Worm (Caenorhabditis elegans) whole organism, young adult: Measurements from ENCODE around the gene ZC53.2.

Source experiments
- B0035.1 ChIP-seq: sonication (generic microtip); optimal IDR thresholded peaks from 2 replicates; lab custom pipeline; 2016; ENCODE audit warnings: missing genetic modification characterization, mild to moderate bottlenecking, missing compliant biosample characterization, missing genotype, missing genetic modification reagents
- B0336.3 ChIP-seq: fragments of 200-800 bp; sonication (Bioruptor generic); IDR thresholded peaks from 2 replicates; pipeline ENCODE4 v1.3.6; 2022; ENCODE audit warnings: missing genetic modification characterization, missing compliant biosample characterization
- C06A6.2 ChIP-seq: fragments of 200-800 bp; sonication (Bioruptor generic); conservative IDR thresholded peaks from 2 replicates; pipeline ENCODE4 v1.3.6; 2022; ENCODE audit warnings: missing genetic modification characterization, missing compliant biosample characterization
- C17E4.6 ChIP-seq: fragments of 200-800 bp; sonication (Bioruptor generic); IDR thresholded peaks from 2 replicates; pipeline ENCODE4 v1.3.6; 2022; ENCODE audit warnings: missing genetic modification reagents, missing genetic modification characterization, missing compliant biosample characterization
- F10E7.11 ChIP-seq: sonication (generic microtip); optimal IDR thresholded peaks from 2 replicates; lab custom pipeline; 2017; ENCODE audit warnings: mild to moderate bottlenecking, missing genetic modification characterization, moderate library complexity, missing compliant biosample characterization
- F33H1.4 ChIP-seq: fragments of 200-800 bp; sonication (Bioruptor generic); IDR thresholded peaks from 2 replicates; pipeline ENCODE4 v1.3.6; 2022; ENCODE audit warnings: missing genetic modification reagents, missing genetic modification characterization, missing compliant biosample characterization
- K11D2.4 ChIP-seq: fragments of 200-800 bp; sonication (Bioruptor generic); IDR thresholded peaks from 2 replicates; pipeline ENCODE4 v1.3.6; 2022; ENCODE audit warnings: missing genetic modification reagents, missing genetic modification characterization, missing compliant biosample characterization
- Y53F4B.3 ChIP-seq: fragments of 200-800 bp; sonication (Bioruptor generic); IDR thresholded peaks from 2 replicates; pipeline ENCODE4 v1.3.6; 2022; ENCODE audit warnings: missing genetic modification reagents, missing genetic modification characterization, missing compliant biosample characterization
- Y53G8AR.9 ChIP-seq: fragments of 200-800 bp; sonication (Bioruptor generic); conservative IDR thresholded peaks from 2 replicates; pipeline ENCODE4 v1.3.6; 2022; ENCODE audit warnings: missing genetic modification reagents, missing genetic modification characterization, missing compliant biosample characterization
- Y67H2A.10 ChIP-seq: fragments of 200-800 bp; sonication (Bioruptor generic); conservative IDR thresholded peaks from 2 replicates; pipeline ENCODE4 v1.3.6; 2022; ENCODE audit warnings: missing genetic modification reagents, missing genetic modification characterization, missing compliant biosample characterization
- aptf-2 ChIP-seq: fragments of 200-800 bp; sonication (Bioruptor generic); conservative IDR thresholded peaks from 2 replicates; pipeline ENCODE4 v1.3.6; 2022; ENCODE audit warnings: missing genetic modification reagents, missing genetic modification characterization, missing compliant biosample characterization
- atf-7 ChIP-seq: sonication (generic microtip); optimal IDR thresholded peaks from 2 replicates; lab custom pipeline; 2017; ENCODE audit warnings: mild to moderate bottlenecking, missing genetic modification characterization, missing compliant biosample characterization
- attf-3 ChIP-seq: fragments of 200-800 bp; sonication (Bioruptor generic); conservative IDR thresholded peaks from 2 replicates; pipeline ENCODE4 v1.3.6; 2022; ENCODE audit warnings: missing genetic modification reagents, missing genetic modification characterization, missing compliant biosample characterization
- ccch-3 ChIP-seq: fragments of 200-800 bp; sonication (Bioruptor generic); optimal IDR thresholded peaks from 2 replicates; lab custom pipeline; 2018; ENCODE audit warnings: mild to moderate bottlenecking, missing genetic modification characterization, missing compliant biosample characterization
- ceh-27 ChIP-seq: fragments of 200-800 bp; sonication (Bioruptor generic); optimal IDR thresholded peaks from 2 replicates; lab custom pipeline; 2018; ENCODE audit warnings: mild to moderate bottlenecking, missing genetic modification characterization, moderate library complexity, missing compliant biosample characterization
- ceh-40 ChIP-seq: fragments of 200-800 bp; sonication (Bioruptor generic); IDR thresholded peaks from 2 replicates; pipeline ENCODE4 v1.3.6; 2022; ENCODE audit warnings: missing genetic modification characterization, missing compliant biosample characterization
- ceh-79 ChIP-seq: sonication (generic microtip); optimal IDR thresholded peaks from 2 replicates; lab custom pipeline; 2017; ENCODE audit warnings: mild to moderate bottlenecking, missing genetic modification characterization, missing compliant biosample characterization
- ceh-91 ChIP-seq: fragments of 200-800 bp; sonication (Bioruptor generic); IDR thresholded peaks from 2 replicates; pipeline ENCODE4 v1.3.6; 2022; ENCODE audit warnings: missing genetic modification reagents, missing genetic modification characterization, missing compliant biosample characterization
- dpl-1 ChIP-seq: fragments of 150-350 bp; optimal IDR thresholded peaks from 2 replicates; lab custom pipeline; 2014; ENCODE audit warnings: missing biosample characterization, missing genetic modification reagents, missing genetic modification characterization
- efl-1 ChIP-seq: fragments of 150-350 bp; optimal IDR thresholded peaks from 2 replicates; lab custom pipeline; 2014; ENCODE audit warnings: missing biosample characterization, missing genetic modification reagents, missing genetic modification characterization
- egl-44 ChIP-seq: fragments of 200-800 bp; sonication (Bioruptor generic); IDR thresholded peaks from 2 replicates; pipeline ENCODE4 v1.3.6; 2022; ENCODE audit warnings: missing genetic modification reagents, missing genetic modification characterization, missing compliant biosample characterization
- egrh-3 ChIP-seq: fragments of 200-800 bp; sonication (Bioruptor generic); IDR thresholded peaks from 2 replicates; pipeline ENCODE4 v1.3.6; 2022; ENCODE audit warnings: missing genetic modification reagents, missing genetic modification characterization, missing compliant biosample characterization
- fkh-3 ChIP-seq: sonication (generic microtip); optimal IDR thresholded peaks from 2 replicates; lab custom pipeline; 2016; ENCODE audit warnings: mild to moderate bottlenecking, missing genetic modification characterization, missing compliant biosample characterization
- hlh-26 ChIP-seq: fragments of 200-800 bp; sonication (Bioruptor generic); conservative IDR thresholded peaks from 2 replicates; pipeline ENCODE4 v1.3.6; 2022; ENCODE audit warnings: missing genetic modification reagents, missing genetic modification characterization, missing compliant biosample characterization
- hsf-1 ChIP-seq: fragments of 200-800 bp; sonication (Bioruptor generic); IDR thresholded peaks from 2 replicates; pipeline ENCODE4 v1.3.6; 2022; ENCODE audit warnings: missing genetic modification reagents, missing genetic modification characterization, missing compliant biosample characterization
- let-526 ChIP-seq: fragments of 200-800 bp; sonication (Bioruptor generic); IDR thresholded peaks from 2 replicates; pipeline ENCODE4 v1.3.6; 2022; ENCODE audit warnings: missing genetic modification reagents, missing genetic modification characterization, missing compliant biosample characterization
- lin-40 ChIP-seq: sonication (generic microtip); optimal IDR thresholded peaks from 2 replicates; lab custom pipeline; 2016; ENCODE audit warnings: missing genetic modification characterization, mild to moderate bottlenecking, missing compliant biosample characterization, missing genotype, missing genetic modification reagents
- lir-1 ChIP-seq: fragments of 200-800 bp; sonication (Bioruptor generic); conservative IDR thresholded peaks from 2 replicates; pipeline ENCODE4 v1.3.6; 2022; ENCODE audit warnings: missing genetic modification reagents, missing genetic modification characterization, missing compliant biosample characterization
- lsl-1 ChIP-seq: fragments of 200-800 bp; sonication (Bioruptor generic); optimal IDR thresholded peaks from 2 replicates; lab custom pipeline; 2018; ENCODE audit warnings: mild to moderate bottlenecking, missing genetic modification characterization, moderate library complexity, missing compliant biosample characterization
- madf-10 ChIP-seq: sonication (generic microtip); optimal IDR thresholded peaks from 2 replicates; lab custom pipeline; 2016; ENCODE audit warnings: mild to moderate bottlenecking, missing genetic modification characterization, missing compliant biosample characterization
- mxl-1 ChIP-seq: sonication (generic microtip); optimal IDR thresholded peaks from 2 replicates; lab custom pipeline; 2016; ENCODE audit warnings: missing genetic modification characterization, missing compliant biosample characterization
- nfya-2 ChIP-seq: fragments of 200-800 bp; sonication (Bioruptor generic); IDR thresholded peaks from 2 replicates; pipeline ENCODE4 v1.3.6; 2022; ENCODE audit warnings: missing genetic modification reagents, missing genetic modification characterization, missing compliant biosample characterization
- nhr-27 ChIP-seq: fragments of 200-800 bp; sonication (Bioruptor generic); optimal IDR thresholded peaks from 2 replicates; lab custom pipeline; 2018; ENCODE audit warnings: mild to moderate bottlenecking, missing genetic modification characterization, moderate library complexity, missing compliant biosample characterization
- nhr-80 ChIP-seq: sonication (generic microtip); optimal IDR thresholded peaks from 2 replicates; lab custom pipeline; 2016; ENCODE audit warnings: missing genetic modification characterization, missing compliant biosample characterization
- pbrm-1 ChIP-seq: fragments of 200-800 bp; sonication (Bioruptor generic); IDR thresholded peaks from 2 replicates; pipeline ENCODE4 v1.3.6; 2022; ENCODE audit warnings: missing genetic modification reagents, missing genetic modification characterization, missing compliant biosample characterization
- somi-1 ChIP-seq: fragments of 200-800 bp; sonication (Bioruptor generic); optimal IDR thresholded peaks from 2 replicates; lab custom pipeline; 2018; ENCODE audit warnings: mild to moderate bottlenecking, missing genetic modification characterization, missing compliant biosample characterization
- tbp1 ChIP-seq: fragments of 200-800 bp; sonication (Bioruptor generic); optimal IDR thresholded peaks from 2 replicates; lab custom pipeline; 2018; ENCODE audit warnings: mild to moderate bottlenecking, missing genetic modification characterization, missing compliant biosample characterization
- xnd-1 ChIP-seq: sonication (generic microtip); optimal IDR thresholded peaks from 2 replicates; lab custom pipeline; 2016; ENCODE audit warnings: missing genotype, missing genetic modification reagents, missing genetic modification characterization, missing compliant biosample characterization
- zfh-2 ChIP-seq: fragments of 200-800 bp; sonication (Bioruptor generic); conservative IDR thresholded peaks from 2 replicates; pipeline ENCODE4 v1.3.6; 2022; ENCODE audit warnings: missing genetic modification reagents, missing genetic modification characterization, missing compliant biosample characterization
- ztf-25 ChIP-seq: fragments of 200-800 bp; sonication (Bioruptor generic); IDR thresholded peaks from 2 replicates; pipeline ENCODE4 v1.3.6; 2022; ENCODE audit warnings: missing genetic modification reagents, missing genetic modification characterization, missing compliant biosample characterization
- ztf-28 ChIP-seq: fragments of 200-800 bp; sonication (Bioruptor generic); IDR thresholded peaks from 2 replicates; pipeline ENCODE4 v1.3.6; 2022; ENCODE audit warnings: missing genetic modification reagents, missing genetic modification characterization, missing compliant biosample characterization

Gene ZC53.2

DNA sequence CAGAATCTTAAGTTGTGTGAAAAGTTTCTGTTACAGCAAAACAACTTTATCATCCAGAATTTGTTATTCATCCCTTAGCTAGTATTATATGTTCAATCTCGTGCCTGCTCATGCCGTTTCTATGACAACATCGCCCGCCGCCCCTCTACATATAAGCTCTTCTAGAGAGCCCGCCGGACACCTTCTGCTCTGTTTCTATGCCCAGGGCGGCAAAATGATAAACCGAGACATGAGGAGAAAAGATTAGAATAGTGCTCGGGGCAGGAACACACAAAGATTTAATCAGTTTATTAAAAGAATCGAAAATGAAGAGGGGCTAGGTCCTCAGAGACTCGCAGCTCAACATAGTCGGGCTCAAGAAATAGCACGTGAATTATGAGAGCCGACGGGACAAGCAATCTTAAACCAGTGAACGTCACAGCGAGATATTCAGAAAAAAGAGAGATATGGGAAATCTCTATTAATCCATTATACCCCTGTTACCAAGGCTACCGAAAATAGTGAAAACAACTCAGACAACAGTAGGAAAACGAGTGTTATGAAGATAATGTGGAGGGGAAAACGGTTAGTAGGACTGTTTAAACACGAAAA lies 35.5 kb downstream of the ZC53.2 start (continued):
- no peak for TF ChIP-seq ccch-3 (GFP tag; lab: Kevin White, UChicago)
- TF ChIP-seq F10E7.11 (tag; lab: Kevin White, UChicago), result peak; percentile 31
- TF ChIP-seq let-526 (GFP tag; lab: Robert Waterston, UW), result no peak
- TF ChIP-seq lin-40 (tag; lab: Kevin White, UChicago), result peak; percentile 91
- peak; percentile 51 for TF ChIP-seq madf-10 (tag; lab: Kevin White, UChicago)
- TF ChIP-seq Y53F4B.3 (GFP tag; lab: Robert Waterston, UW), result no peak
- no peak for TF ChIP-seq ceh-79 (tag; lab: Kevin White, UChicago)
- TF ChIP-seq ztf-25 (GFP tag; lab: Robert Waterston, UW), result no peak
- TF ChIP-seq hlh-26 (GFP tag; lab: Robert Waterston, UW), result no peak
- TF ChIP-seq ceh-40, result no peak
- peak; percentile 45 for TF ChIP-seq ceh-27
- peak; percentile 50 for TF ChIP-seq nhr-80 (tag; lab: Kevin White, UChicago)
- TF ChIP-seq lsl-1 (GFP tag; lab: Kevin White, UChicago), result no peak
- TF ChIP-seq atf-7 (tag; lab: Kevin White, UChicago), result peak; percentile 57
- no peak for TF ChIP-seq lir-1 (GFP tag; lab: Robert Waterston, UW)
- no peak for TF ChIP-seq egrh-3
- TF ChIP-seq xnd-1 (tag; lab: Kevin White, UChicago), result no peak
- TF ChIP-seq dpl-1 (GFP tag; lab: Kevin White, UChicago), result no peak
- no peak for TF ChIP-seq ceh-91 (GFP tag; lab: Robert Waterston, UW)
- TF ChIP-seq C17E4.6, result no peak
- peak; percentile 85 for TF ChIP-seq K11D2.4
- no peak for TF ChIP-seq attf-3 (GFP tag; lab: Robert Waterston, UW)
- no peak for TF ChIP-seq nfya-2 (GFP tag; lab: Robert Waterston, UW)
- no peak for TF ChIP-seq Y67H2A.10 (GFP tag; lab: Robert Waterston, UW)
- no peak for TF ChIP-seq B0035.1 (tag; lab: Kevin White, UChicago)
- no peak for TF ChIP-seq efl-1 (GFP tag; lab: Kevin White, UChicago)
- TF ChIP-seq hsf-1, result no peak
- peak; percentile 61 for TF ChIP-seq tbp1 (GFP tag; lab: Kevin White, UChicago)
- no peak for TF ChIP-seq pbrm-1 (GFP tag; lab: Robert Waterston, UW)
- TF ChIP-seq Y53G8AR.9, result no peak
- peak; percentile 83 for TF ChIP-seq B0336.3
- TF ChIP-seq zfh-2 (GFP tag; lab: Robert Waterston, UW), result peak; percentile 77
- no peak for TF ChIP-seq fkh-3
- no peak for TF ChIP-seq C06A6.2 (GFP tag; lab: Robert Waterston, UW)
- no peak for TF ChIP-seq nhr-27 (tag; lab: Kevin White, UChicago)
- TF ChIP-seq egl-44, result no peak
- TF ChIP-seq F33H1.4, result no peak
- TF ChIP-seq ztf-28 (GFP tag; lab: Robert Waterston, UW), result no peak
- TF ChIP-seq aptf-2, result no peak
- TF ChIP-seq mxl-1 (tag; lab: Kevin White, UChicago), result no peak
- peak; percentile 61 for TF ChIP-seq somi-1 (GFP tag; lab: Kevin White, UChicago)
